Fruit fly (Drosophila melanogaster): ENCODE measurements around the gene CG31343.

DNA sequence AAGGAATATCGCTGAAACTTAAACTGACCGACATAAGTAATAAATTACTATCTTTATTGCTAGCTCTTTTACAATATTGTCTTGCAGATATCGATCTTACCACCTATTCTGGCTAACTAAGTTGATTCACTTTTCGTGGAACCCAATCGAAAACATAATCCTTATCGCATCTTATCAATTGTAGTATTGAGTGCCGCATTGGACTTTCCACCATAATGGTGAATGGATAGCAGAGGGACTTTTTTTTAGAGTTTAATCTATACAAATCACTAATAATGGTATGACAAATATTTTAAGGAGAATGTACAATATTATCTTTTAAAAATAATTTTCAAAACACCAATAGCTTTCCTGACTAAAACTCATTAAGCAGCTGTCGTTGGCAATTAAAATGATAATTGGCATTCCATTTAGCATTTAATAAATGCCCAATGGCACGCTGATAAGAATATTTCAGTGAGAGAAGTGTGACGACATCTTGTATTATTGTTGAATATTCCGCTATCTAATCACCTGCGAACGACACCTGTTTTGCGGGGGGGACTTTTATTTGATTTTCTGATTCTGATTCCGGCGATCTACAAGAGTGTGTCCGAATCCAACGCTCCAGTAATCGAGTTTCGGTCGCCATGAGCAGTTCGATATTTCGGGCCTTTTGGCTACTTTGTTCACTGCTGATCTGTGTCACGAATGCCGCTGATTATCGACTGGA lies 13.2 kb downstream of the CG31343 start, which contains the start of gene CG42335:
- TF ChIP-seq CG8478 (optimal IDR thresholded peaks at IDR 0.05): no peak
- no peak for TF ChIP-seq CTCF (optimal IDR thresholded peaks at IDR 0.05)

Measured in S2 (cell line).